Worm (Caenorhabditis elegans): ENCODE results near the gene ooc-5.

ooc-5 gene

DNA sequence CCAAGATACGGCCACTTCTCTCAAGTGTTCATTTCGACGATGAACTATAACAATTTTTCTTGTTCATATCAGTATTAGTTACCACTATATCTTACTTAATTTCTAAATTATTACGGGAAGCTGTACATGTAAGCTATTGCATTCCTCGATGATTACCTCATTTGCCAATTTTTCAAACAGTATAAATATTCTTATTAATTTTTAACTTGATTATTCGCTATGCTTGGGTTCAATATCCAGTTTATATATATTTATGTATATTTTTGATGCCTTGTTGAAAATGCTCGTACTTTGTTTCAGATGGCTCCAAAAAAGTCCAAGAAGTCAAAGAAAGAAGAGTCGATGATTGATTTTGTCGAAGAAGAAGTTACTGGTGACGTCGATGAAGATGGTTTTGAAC, 1.4 kb downstream of the ooc-5 start, which contains the start of gene F44G4.1:
Gene F44G4.1, plus strand, starts transcription at position 301 of the 400 bp plus-strand sequence.
- no peak for TF ChIP-seq Y22D7AL.16 (tag; optimal IDR thresholded peaks at IDR 0.05)
- TF ChIP-seq hlh-8 (tag; optimal IDR thresholded peaks at IDR 0.05), result no peak
- no peak for TF ChIP-seq unc-55 (GFP tag; optimal IDR thresholded peaks at IDR 0.05)
- no peak for TF ChIP-seq ets-4 (tag; optimal IDR thresholded peaks at IDR 0.05)
- no peak for TF ChIP-seq hlh-30 (tag; optimal IDR thresholded peaks at IDR 0.05; ENCODE audit: insufficient read depth)
- TF ChIP-seq dmd-4 (tag; optimal IDR thresholded peaks at IDR 0.05; ENCODE audit: borderline replicate concordance), result no peak
- no peak for TF ChIP-seq pqm-1 (tag; optimal IDR thresholded peaks at IDR 0.05)
- TF ChIP-seq K09A11.1 (tag; optimal IDR thresholded peaks at IDR 0.05; ENCODE audit: insufficient read depth), result no peak
- TF ChIP-seq ceh-9 (tag; optimal IDR thresholded peaks at IDR 0.05), result no peak
- TF ChIP-seq syd-9 (tag; optimal IDR thresholded peaks at IDR 0.05), result no peak
- no peak for TF ChIP-seq unc-86 (tag; optimal IDR thresholded peaks at IDR 0.05)
- no peak for TF ChIP-seq unc-42 (tag; optimal IDR thresholded peaks at IDR 0.05)
- TF ChIP-seq pat-9 (tag; optimal IDR thresholded peaks at IDR 0.05), result no peak
- no peak for TF ChIP-seq ceh-45 (GFP tag; IDR thresholded peaks at IDR 0.05)
- no peak for TF ChIP-seq lim-6 (tag; optimal IDR thresholded peaks at IDR 0.05)
- TF ChIP-seq nfya-1 (tag; optimal IDR thresholded peaks at IDR 0.05), result no peak
- no peak for TF ChIP-seq pax-1 (tag; optimal IDR thresholded peaks at IDR 0.05)
- TF ChIP-seq ceh-24 (tag; optimal IDR thresholded peaks at IDR 0.05), result no peak
- no peak for TF ChIP-seq ttx-3 (tag; optimal IDR thresholded peaks at IDR 0.05)
- TF ChIP-seq fkh-6 (tag; optimal IDR thresholded peaks at IDR 0.05), result no peak

- TF ChIP-seq tbx-2 (tag; optimal IDR thresholded peaks at IDR 0.05) (no peak), ref-2 (tag; optimal IDR thresholded peaks at IDR 0.05) (no peak), sox-2 (GFP tag; IDR thresholded peaks at IDR 0.05) (no peak), elt-4 (tag; optimal IDR thresholded peaks at IDR 0.05) (no peak), dmd-4 (tag; optimal IDR thresholded peaks at IDR 0.05; ENCODE audit: borderline replicate concordance) (no peak), dve-1 (tag; optimal IDR thresholded peaks at IDR 0.05) (no peak), ceh-48 (tag; optimal IDR thresholded peaks at IDR 0.05) (no peak), pha-2 (tag; optimal IDR thresholded peaks at IDR 0.05) (no peak), gmeb-2 (tag; optimal IDR thresholded peaks at IDR 0.05) (no peak), ceh-2 (tag; optimal IDR thresholded peaks at IDR 0.05) (no peak), che-1 (tag; optimal IDR thresholded peaks at IDR 0.05) (no peak), hlh-8 (tag; optimal IDR thresholded peaks at IDR 0.05) (no peak), Y22D7AL.16 (tag; optimal IDR thresholded peaks at IDR 0.05) (no peak), K02D7.2 (tag; optimal IDR thresholded peaks at IDR 0.05) (no peak), npax-4 (tag; optimal IDR thresholded peaks at IDR 0.05) (no peak), nhr-11 (tag; optimal IDR thresholded peaks at IDR 0.05) (no peak)
These were observed 3.1 kb downstream of the ooc-5 start, which contains the start of gene ndub-2 for ce11 chrII:8996064-8996463. Gene ndub-2 (plus strand): TSS chrII:8996364.

- TF ChIP-seq ceh-14 (tag; optimal IDR thresholded peaks at IDR 0.05) (peak; percentile 52), eyg-1 (tag; optimal IDR thresholded peaks at IDR 0.05) (no peak), unc-42 (tag; optimal IDR thresholded peaks at IDR 0.05) (peak; percentile 91), npax-4 (tag; optimal IDR thresholded peaks at IDR 0.05) (no peak), ets-4 (tag; optimal IDR thresholded peaks at IDR 0.05) (no peak), nfya-1 (tag; optimal IDR thresholded peaks at IDR 0.05) (peak; percentile 30), ceh-6 (GFP tag; optimal IDR thresholded peaks at IDR 0.05) (no peak), sox-2 (GFP tag; IDR thresholded peaks at IDR 0.05) (no peak), tbx-7 (tag; optimal IDR thresholded peaks at IDR 0.05) (no peak), hlh-6 (tag; optimal IDR thresholded peaks at IDR 0.05) (no peak), ztf-16 (tag; optimal IDR thresholded peaks at IDR 0.05) (no peak), pqm-1 (tag; optimal IDR thresholded peaks at IDR 0.05) (no peak), nhr-11 (tag; optimal IDR thresholded peaks at IDR 0.05) (no peak), ceh-48 (tag; optimal IDR thresholded peaks at IDR 0.05) (peak; percentile 21)
These were observed 4.5 kb downstream of the ooc-5 start, which contains the start of the genes F44G4.3 and tdp-1 for ce11 chrII:8997479-8997878. Gene F44G4.3 (minus strand): TSS chrII:8997662. Gene tdp-1 (plus strand): TSS chrII:8997825.

Data from whole organism, late embryonic.